Fruit fly (Drosophila melanogaster) whole organism, prepupa: ENCODE measurements around the gene mesh.

Experiments used
- Blimp-1 ChIP-seq: fragments of 200-800 bp; sonication (Bioruptor generic); optimal IDR thresholded peaks from 3 replicates; lab custom pipeline; 2017; ENCODE audit warnings: missing biosample characterization, missing genetic modification characterization, mild to moderate bottlenecking, moderate library complexity, missing genetic modification reagents
- CG10631 ChIP-seq: fragments of 200-800 bp; sonication (Bioruptor generic); optimal IDR thresholded peaks from 2 replicates; lab custom pipeline; 2016; ENCODE audit warnings: missing biosample characterization, missing genetic modification characterization
- CG10669 ChIP-seq: fragments of 200-800 bp; sonication (Bioruptor generic); optimal IDR thresholded peaks from 3 replicates; lab custom pipeline; 2018; ENCODE audit warnings: missing biosample characterization, mild to moderate bottlenecking, missing genetic modification characterization, moderate library complexity
- CG11294 ChIP-seq: fragments of 200-800 bp; sonication (Bioruptor generic); IDR thresholded peaks from 2 replicates; pipeline ENCODE4 v1.3.6; 2022; ENCODE audit warnings: missing biosample characterization, missing genetic modification characterization
- CG15336 ChIP-seq: fragments of 200-800 bp; sonication (Bioruptor generic); IDR thresholded peaks from 2 replicates; pipeline ENCODE4 v1.3.6; 2022; ENCODE audit warnings: missing biosample characterization, missing genetic modification characterization
- CG1621 ChIP-seq: fragments of 200-800 bp; sonication (Bioruptor generic); optimal IDR thresholded peaks from 3 replicates; lab custom pipeline; 2018; ENCODE audit warnings: missing biosample characterization, mild to moderate bottlenecking, missing genetic modification characterization
- CG3032 ChIP-seq: fragments of 200-800 bp; optimal IDR thresholded peaks from 2 replicates; lab custom pipeline; 2019; ENCODE audit warnings: missing biosample characterization, mild to moderate bottlenecking, missing genetic modification characterization, moderate library complexity
- CG32006 ChIP-seq: fragments of 200-800 bp; sonication (Bioruptor generic); optimal IDR thresholded peaks from 3 replicates; lab custom pipeline; 2017; ENCODE audit warnings: missing biosample characterization, mild to moderate bottlenecking, missing genetic modification characterization
- CG34406 ChIP-seq: fragments of 200-800 bp; sonication (Bioruptor generic); optimal IDR thresholded peaks from 3 replicates; lab custom pipeline; 2016; ENCODE audit warnings: missing biosample characterization, missing genetic modification characterization
- CG4318 ChIP-seq: fragments of 200-800 bp; sonication (Bioruptor generic); optimal IDR thresholded peaks from 3 replicates; lab custom pipeline; 2017; ENCODE audit warnings: missing biosample characterization, mild to moderate bottlenecking, missing genetic modification characterization
- CG6163 ChIP-seq: fragments of 200-800 bp; sonication (Bioruptor generic); IDR thresholded peaks from 3 replicates; pipeline ENCODE4 v1.3.6; 2022; ENCODE audit warnings: missing biosample characterization, missing genetic modification characterization
- CG6792 ChIP-seq: fragments of 200-800 bp; sonication (Bioruptor generic); optimal IDR thresholded peaks from 3 replicates; lab custom pipeline; 2016; ENCODE audit warnings: missing biosample characterization, missing genetic modification characterization
- CG7368 ChIP-seq: fragments of 200-800 bp; sonication (Bioruptor generic); optimal IDR thresholded peaks from 3 replicates; lab custom pipeline; 2016; ENCODE audit warnings: missing biosample characterization, missing genetic modification characterization
- CG8319 ChIP-seq: fragments of 200-800 bp; sonication (Bioruptor generic); optimal IDR thresholded peaks from 3 replicates; lab custom pipeline; 2016; ENCODE audit warnings: missing biosample characterization, missing genetic modification characterization
- CG9139 ChIP-seq: fragments of 200-800 bp; sonication (Bioruptor generic); optimal IDR thresholded peaks from 3 replicates; lab custom pipeline; 2017; ENCODE audit warnings: missing biosample characterization, mild to moderate bottlenecking, missing genetic modification characterization
- Eip75B ChIP-seq: fragments of 200-800 bp; sonication (Bioruptor generic); optimal IDR thresholded peaks from 3 replicates; lab custom pipeline; 2016; ENCODE audit warnings: missing biosample characterization, missing genetic modification characterization
- Eip78C ChIP-seq: fragments of 200-800 bp; sonication (Bioruptor generic); peaks from one replicate; lab custom pipeline; 2016; ENCODE audit warnings: missing biosample characterization, missing genetic modification characterization
- Ets21C ChIP-seq: fragments of 200-800 bp; sonication (Bioruptor generic); optimal IDR thresholded peaks from 3 replicates; lab custom pipeline; 2016; ENCODE audit warnings: missing biosample characterization, missing genetic modification characterization
- Ets96B ChIP-seq: fragments of 200-800 bp; optimal IDR thresholded peaks from 2 replicates; lab custom pipeline; 2019; ENCODE audit warnings: missing biosample characterization, mild to moderate bottlenecking, missing genetic modification characterization, moderate library complexity
- Lpt ChIP-seq: fragments of 200-800 bp; sonication (Bioruptor generic); optimal IDR thresholded peaks from 3 replicates; lab custom pipeline; 2016; ENCODE audit warnings: missing biosample characterization, missing genetic modification characterization
- Smox ChIP-seq: fragments of 200-800 bp; sonication (Bioruptor generic); optimal IDR thresholded peaks from 3 replicates; lab custom pipeline; 2016; ENCODE audit warnings: missing biosample characterization, missing genetic modification characterization
- acj6 ChIP-seq: fragments of 200-800 bp; sonication (Bioruptor generic); optimal IDR thresholded peaks from 3 replicates; lab custom pipeline; 2016; ENCODE audit warnings: missing biosample characterization, missing genetic modification characterization
- dac ChIP-seq: fragments of 200-800 bp; sonication (Bioruptor generic); optimal IDR thresholded peaks from 2 replicates; lab custom pipeline; 2017; ENCODE audit warnings: missing biosample characterization, mild to moderate bottlenecking, missing genetic modification characterization
- eg ChIP-seq: fragments of 200-800 bp; sonication (Bioruptor generic); IDR thresholded peaks from 3 replicates; pipeline ENCODE4 v1.3.6; 2022; ENCODE audit warnings: missing biosample characterization, missing genetic modification characterization
- esn ChIP-seq: fragments of 200-800 bp; sonication (Bioruptor generic); optimal IDR thresholded peaks from 2 replicates; lab custom pipeline; 2016; ENCODE audit warnings: missing biosample characterization, mild to moderate bottlenecking, missing genetic modification characterization, moderate library complexity
- fd59A ChIP-seq: fragments of 200-800 bp; sonication (Bioruptor generic); optimal IDR thresholded peaks from 2 replicates; lab custom pipeline; 2017; ENCODE audit warnings: missing biosample characterization, mild to moderate bottlenecking, missing genetic modification characterization, missing genetic modification reagents
- lz ChIP-seq: fragments of 200-800 bp; sonication (Bioruptor generic); optimal IDR thresholded peaks from 3 replicates; lab custom pipeline; 2016; ENCODE audit warnings: missing biosample characterization, missing genetic modification characterization
- salr ChIP-seq, 2 experiments: fragments of 200-800 bp; sonication (Bioruptor generic); optimal IDR thresholded peaks; 3 replicates each; lab custom pipeline; 2016 to 2018; ENCODE audit warnings: missing biosample characterization in 2 of 2, missing genetic modification characterization in 2 of 2, mild to moderate bottlenecking in 1 of 2
- svp ChIP-seq: fragments of 200-800 bp; sonication (Bioruptor generic); peaks from one replicate; lab custom pipeline; 2016; ENCODE audit warnings: missing biosample characterization, missing genetic modification characterization
- topi ChIP-seq: fragments of 200-800 bp; sonication (Bioruptor generic); optimal IDR thresholded peaks from 3 replicates; lab custom pipeline; 2016; ENCODE audit warnings: missing biosample characterization, missing genetic modification characterization

The mesh gene

DNA sequence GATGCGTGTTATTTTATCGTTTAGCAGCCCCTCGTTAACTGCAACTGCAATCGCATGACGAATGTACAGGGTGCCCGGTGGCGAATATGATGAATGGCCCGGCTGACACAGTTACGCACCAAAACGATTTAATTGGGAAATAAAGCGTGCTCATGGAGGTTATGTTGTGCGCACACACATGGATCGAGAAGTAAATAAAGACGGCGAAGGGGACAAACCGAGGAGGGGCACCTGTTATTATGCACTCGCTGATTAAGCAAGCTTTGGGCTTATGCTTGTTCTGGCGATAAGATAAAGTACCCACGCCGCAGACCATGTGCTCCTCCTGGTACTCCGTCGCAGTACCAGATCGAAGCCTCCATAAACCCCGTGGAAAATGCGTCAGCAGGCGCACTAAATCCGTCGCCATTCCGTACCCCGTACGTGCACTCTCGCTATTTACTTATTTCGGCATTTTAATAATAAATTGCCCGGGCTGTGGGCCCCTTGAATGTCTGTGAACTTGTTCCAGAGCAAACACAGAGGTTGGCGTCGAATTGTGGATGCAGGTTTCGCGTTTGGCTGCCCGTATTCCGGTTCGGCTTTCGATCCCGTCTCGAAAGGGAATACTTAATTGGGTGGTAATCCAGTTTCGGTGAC is 29.6 kb upstream of the mesh start (continued):
- TF ChIP-seq CG15336 (GFP tag; lab: Robert Waterston, UW): peak; percentile 70
- peak; percentile 24 for TF ChIP-seq Blimp-1 (GFP tag; lab: Kevin White, UChicago)
- TF ChIP-seq salr (GFP tag; optimal IDR thresholded peaks at IDR 0.05; lab: Kevin White, UChicago): no peak
- peak; percentile 73; the same call in 2 of the 3 replicates for TF ChIP-seq eg (GFP tag; lab: Robert Waterston, UW)
- peak; percentile 25 for TF ChIP-seq CG10631 (GFP tag; lab: Kevin White, UChicago)
- peak; percentile 8 for TF ChIP-seq fd59A (GFP tag; lab: Kevin White, UChicago)
- no peak for TF ChIP-seq CG32006 (GFP tag; lab: Kevin White, UChicago)
- no peak for TF ChIP-seq CG4318

DNA sequence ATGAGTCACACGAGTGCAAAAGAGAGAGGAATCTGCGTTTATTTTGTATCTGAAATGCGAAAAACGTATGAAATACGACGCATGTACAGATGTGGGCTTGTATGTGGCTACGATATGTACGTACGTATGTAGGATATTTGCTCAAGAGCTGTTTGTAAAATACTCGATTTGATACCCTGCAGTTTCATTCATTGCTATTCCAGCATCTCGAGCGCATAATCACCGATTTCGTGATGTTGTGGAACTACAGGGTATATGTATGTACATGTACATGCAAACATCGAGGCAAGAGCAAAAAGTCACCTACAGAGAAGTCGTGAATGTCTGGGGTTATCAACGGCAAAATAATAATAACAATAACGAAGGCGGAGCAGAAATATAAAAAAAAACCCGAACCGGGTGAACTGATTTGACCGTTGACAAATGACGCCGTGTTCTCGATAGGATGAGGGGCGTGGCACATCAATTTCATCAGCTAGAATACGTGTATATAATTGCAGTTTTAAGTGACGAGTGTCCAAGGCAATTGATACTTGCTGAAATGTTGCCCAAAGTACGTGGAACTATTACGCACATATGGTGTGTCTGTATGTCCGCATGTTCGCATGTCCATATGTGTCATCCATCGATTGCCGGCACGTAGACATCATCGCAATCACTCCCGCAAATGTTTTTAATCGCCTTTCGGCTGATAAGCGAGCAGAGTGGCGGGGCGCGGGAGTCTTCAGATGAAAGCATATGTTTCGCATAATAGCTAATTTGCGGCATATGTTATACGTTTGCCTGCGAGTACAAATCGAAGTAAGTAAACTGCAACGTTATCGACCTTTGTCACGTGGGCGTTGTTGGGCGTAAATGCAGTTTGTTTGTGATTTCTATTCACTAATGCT is 28.7 kb upstream of the mesh start:
- TF ChIP-seq CG4318 (no peak), Eip78C (GFP tag; lab: Kevin White, UChicago) (peak; percentile 46), svp (GFP tag; lab: Kevin White, UChicago) (peak; percentile 98), dac (GFP tag; lab: Kevin White, UChicago) (no peak), Ets21C (GFP tag; lab: Kevin White, UChicago) (no peak), Ets96B (tag; lab: Kevin White, UChicago) (no peak), CG34406 (GFP tag; lab: Kevin White, UChicago) (no peak), CG11294 (GFP tag; lab: Robert Waterston, UW) (no peak), CG15336 (GFP tag; lab: Robert Waterston, UW) (no peak), CG6163 (GFP tag; lab: Robert Waterston, UW) (0 out of 3 replicates have a peak, but pooled peaks have one; percentile 33), acj6 (GFP tag; lab: Kevin White, UChicago) (no peak), esn (no peak), CG10669 (no peak), lz (GFP tag; lab: Kevin White, UChicago) (no peak)

DNA sequence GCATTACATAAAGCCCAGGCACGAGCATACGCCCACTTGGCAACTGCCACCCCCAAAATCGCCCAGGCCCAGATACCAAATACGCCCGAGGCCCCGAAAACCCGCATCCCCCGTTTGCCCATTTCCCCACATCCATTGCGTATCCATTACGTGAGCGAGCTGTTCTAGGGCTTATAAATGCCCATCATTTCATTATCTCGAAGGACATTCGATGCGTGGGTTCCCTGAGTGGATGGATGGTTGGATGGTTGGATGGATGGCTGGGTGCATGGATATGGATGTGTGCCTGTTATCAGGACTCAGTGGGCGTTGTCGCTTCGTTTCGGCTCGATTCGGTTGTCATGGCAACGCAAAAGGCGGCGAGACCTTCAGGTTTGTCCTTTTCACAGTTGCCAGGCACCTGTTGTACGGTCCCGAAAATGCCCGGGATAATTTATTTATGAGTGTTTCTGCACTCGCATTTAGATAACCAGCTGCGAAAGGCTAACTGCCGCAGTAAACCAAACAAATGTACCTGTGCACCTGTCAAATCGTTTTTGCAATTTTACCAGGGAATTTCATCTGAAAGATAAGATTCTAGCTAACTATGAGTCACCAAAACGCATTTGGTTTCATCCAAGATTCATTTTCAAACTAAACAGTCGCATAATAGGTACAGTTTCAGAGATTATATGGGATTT is 27.5 kb upstream of the mesh start:
- TF ChIP-seq CG6792 (GFP tag; lab: Kevin White, UChicago): no peak
- TF ChIP-seq topi: no peak
- no peak for TF ChIP-seq eg (GFP tag; lab: Robert Waterston, UW)
- TF ChIP-seq Blimp-1 (GFP tag; lab: Kevin White, UChicago): no peak
- TF ChIP-seq CG9139 (GFP tag; lab: Kevin White, UChicago): no peak
- no peak for TF ChIP-seq Ets96B (tag; lab: Kevin White, UChicago)
- TF ChIP-seq CG34406 (GFP tag; lab: Kevin White, UChicago): no peak
- no peak for TF ChIP-seq Smox (GFP tag; lab: Kevin White, UChicago)
- TF ChIP-seq CG7368 (GFP tag; lab: Kevin White, UChicago): no peak
- TF ChIP-seq CG32006 (GFP tag; lab: Kevin White, UChicago): no peak
- no peak for TF ChIP-seq CG1621 (tag; lab: Kevin White, UChicago)
- no peak for TF ChIP-seq CG8319 (GFP tag; lab: Kevin White, UChicago)
- no peak for TF ChIP-seq Eip75B (GFP tag; lab: Kevin White, UChicago)
- TF ChIP-seq CG15336 (GFP tag; lab: Robert Waterston, UW): no peak
- no peak for TF ChIP-seq Lpt (GFP tag; lab: Kevin White, UChicago)
- TF ChIP-seq CG3032 (tag; lab: Kevin White, UChicago): no peak
